Worm (Caenorhabditis elegans) whole organism, mixed stage, embryonic: Measurements from ENCODE around the gene ugt-8.

Experiments
- bed-3 ChIP-seq: fragments of 200-800 bp; sonication (Bioruptor generic); optimal IDR thresholded peaks from 3 replicates; lab custom pipeline; 2018; ENCODE audit warnings: mild to moderate bottlenecking, missing genetic modification characterization, moderate library complexity, missing compliant biosample characterization
- nhr-237 ChIP-seq: fragments of 150-350 bp; optimal IDR thresholded peaks from 2 replicates; lab custom pipeline; 2014; ENCODE audit warnings: missing biosample characterization, missing genetic modification characterization

ce11 chrV:4891305-4891704 lies 12.4 kb upstream of the ugt-8 start:
- no peak for TF ChIP-seq bed-3 (GFP tag; lab: Kevin White, UChicago)
- no peak for TF ChIP-seq nhr-237
